Worm (Caenorhabditis elegans) whole organism, L4/young adult: ENCODE results near the gene gfi-3.

Experiments
- W03F9.2 ChIP-seq: fragments of 150-350 bp; optimal IDR thresholded peaks from 2 replicates; lab custom pipeline; 2014; ENCODE audit warnings: missing biosample characterization, missing genetic modification characterization
- dao-5 ChIP-seq: sonication (generic microtip); optimal IDR thresholded peaks from 2 replicates; lab custom pipeline; 2016; ENCODE audit warnings: missing genotype, missing genetic modification characterization, moderate library complexity, missing compliant biosample characterization
- him-1 ChIP-seq: sonication (generic microtip); optimal IDR thresholded peaks from 2 replicates; lab custom pipeline; 2016; ENCODE audit warnings: missing genotype, missing genetic modification reagents, missing genetic modification characterization, missing compliant biosample characterization

Gene gfi-3

ce11 chrX:14480248-14480647 lies at the start of gene gfi-3:
gfi-3 (plus strand) TSS chrX:14480572.
- TF ChIP-seq him-1 (tag; lab: Kevin White, UChicago) (peak; percentile 4), dao-5 (no peak), W03F9.2 (tag; lab: Kevin White, UChicago) (peak; percentile 41)

ce11 chrX:14435648-14436155 lies 44.7 kb upstream of the gfi-3 start:
- TF ChIP-seq W03F9.2 (tag; lab: Kevin White, UChicago) (no peak), him-1 (tag; lab: Kevin White, UChicago) (no peak), dao-5 (no peak)

ce11 chrX:14437806-14438205 lies 42.6 kb upstream of the gfi-3 start:
- TF ChIP-seq W03F9.2 (tag; lab: Kevin White, UChicago), result peak; percentile 12

ce11 chrX:14442321-14442720 lies 38.1 kb upstream of the gfi-3 start, which contains the start of gene F23D12.3:
F23D12.3 (plus strand) TSS chrX:14442621.
- TF ChIP-seq dao-5 (no peak), him-1 (tag; lab: Kevin White, UChicago) (no peak), W03F9.2 (tag; lab: Kevin White, UChicago) (no peak)

- TF ChIP-seq W03F9.2 (tag; lab: Kevin White, UChicago), result no peak
- no peak for TF ChIP-seq him-1 (tag; lab: Kevin White, UChicago)
- TF ChIP-seq dao-5, result no peak
Observed at ce11 chrX:14444701-14445100, 35.7 kb upstream of the gfi-3 start, which contains the start of gene F23D12.4. F23D12.4 (plus strand) TSS chrX:14445001.

- TF ChIP-seq W03F9.2 (tag; lab: Kevin White, UChicago) (no peak), dao-5 (no peak), him-1 (tag; lab: Kevin White, UChicago) (no peak)
Observed at ce11 chrX:14447498-14447897, 32.9 kb upstream of the gfi-3 start.

- TF ChIP-seq him-1 (tag; lab: Kevin White, UChicago), result no peak
- TF ChIP-seq dao-5, result no peak
- TF ChIP-seq W03F9.2 (tag; lab: Kevin White, UChicago), result no peak
Observed at ce11 chrX:14447910-14448309, 32.5 kb upstream of the gfi-3 start, which contains the start of gene jmjd-3.2. jmjd-3.2 (plus strand) TSS chrX:14448210.

ce11 chrX:14453735-14454134 lies 26.6 kb upstream of the gfi-3 start, which contains the start of gene F23D12.7:
F23D12.7 (minus strand) TSS chrX:14453835.
- no peak for TF ChIP-seq W03F9.2 (tag; lab: Kevin White, UChicago)

ce11 chrX:14455419-14455818 lies 25.0 kb upstream of the gfi-3 start, which contains the start of gene Y66C5A.1:
Y66C5A.1 (minus strand) TSS chrX:14455519.
- TF ChIP-seq W03F9.2 (tag; lab: Kevin White, UChicago), result no peak

ce11 chrX:14460412-14460811 lies 20.0 kb upstream of the gfi-3 start, which contains the start of gene Y66C5A.2:
Y66C5A.2 (plus strand) TSS chrX:14460712.
- TF ChIP-seq W03F9.2 (tag; lab: Kevin White, UChicago) (no peak), him-1 (tag; lab: Kevin White, UChicago) (no peak), dao-5 (no peak)

- TF ChIP-seq W03F9.2 (tag; lab: Kevin White, UChicago) (no peak), him-1 (tag; lab: Kevin White, UChicago) (no peak), dao-5 (no peak)
Observed at ce11 chrX:14464513-14464912, 15.9 kb upstream of the gfi-3 start, which contains the start of gene M163.7. M163.7 (plus strand) TSS chrX:14464813.

- TF ChIP-seq him-1 (tag; lab: Kevin White, UChicago), result no peak
- no peak for TF ChIP-seq W03F9.2 (tag; lab: Kevin White, UChicago)
- no peak for TF ChIP-seq dao-5
Observed at ce11 chrX:14465593-14465992, 14.8 kb upstream of the gfi-3 start, which contains the start of gene M163.22. M163.22 (plus strand) TSS chrX:14465893.

- TF ChIP-seq him-1 (tag; lab: Kevin White, UChicago) (no peak), dao-5 (no peak), W03F9.2 (tag; lab: Kevin White, UChicago) (no peak)
Observed at ce11 chrX:14466532-14466931, 13.8 kb upstream of the gfi-3 start, which contains the start of gene M163.21. M163.21 (plus strand) TSS chrX:14466832.

- no peak for TF ChIP-seq him-1 (tag; lab: Kevin White, UChicago)
- TF ChIP-seq dao-5, result no peak
- TF ChIP-seq W03F9.2 (tag; lab: Kevin White, UChicago), result no peak
Observed at ce11 chrX:14469284-14469683, 11.1 kb upstream of the gfi-3 start, which contains the start of gene M163.9. M163.9 (plus strand) TSS chrX:14469584.

- TF ChIP-seq him-1 (tag; lab: Kevin White, UChicago) (no peak), W03F9.2 (tag; lab: Kevin White, UChicago) (no peak), dao-5 (no peak)
Observed at ce11 chrX:14470687-14471086, 9.7 kb upstream of the gfi-3 start, which contains the start of gene M163.10. M163.10 (plus strand) TSS chrX:14470987.
